Fruit fly (Drosophila melanogaster): ENCODE data around the gene CG15021.

dm6 chr3L:4411951-4412350, 24.6 kb upstream of the CG15021 start:
- TF ChIP-seq CG8478 (optimal IDR thresholded peaks at IDR 0.05) (no peak), CTCF (optimal IDR thresholded peaks at IDR 0.05) (no peak)

All from S2 (cell line).